Worm (Caenorhabditis elegans): ENCODE results near the gene F38H12.5.
A peak's percentile ranks its signal among the peaks of the same experiment; 100 is the strongest.

The F38H12.5 gene

DNA sequence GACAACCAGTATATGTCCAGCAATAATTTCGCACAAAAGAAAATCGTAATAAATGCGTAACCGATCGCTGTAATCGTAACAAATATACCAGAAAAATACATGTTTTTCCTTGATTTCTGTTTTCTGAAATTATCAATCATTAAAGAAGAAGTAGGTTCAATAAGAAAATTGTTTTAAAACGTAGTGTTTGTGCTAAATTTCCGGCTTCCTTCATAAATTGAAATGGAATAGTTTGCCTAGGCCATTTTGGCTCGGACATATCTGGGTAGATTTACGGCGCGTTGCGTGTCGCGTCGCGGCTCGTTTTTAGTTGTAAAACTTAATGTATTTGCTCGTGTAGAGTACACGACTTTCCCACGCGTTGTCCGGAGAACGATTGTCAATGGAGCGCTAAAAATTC is at the start of gene F38H12.5:
Gene F38H12.5, minus strand, starts transcription at position 101 of the 400 bp plus-strand sequence.
- TF ChIP-seq ztf-16 (tag; optimal IDR thresholded peaks at IDR 0.05) = no peak
- no peak for TF ChIP-seq elt-2 (tag; optimal IDR thresholded peaks at IDR 0.05)
- no peak for TF ChIP-seq che-1 (tag; optimal IDR thresholded peaks at IDR 0.05)
- no peak for TF ChIP-seq ceh-24 (tag; optimal IDR thresholded peaks at IDR 0.05)
- TF ChIP-seq sox-4 (tag; optimal IDR thresholded peaks at IDR 0.05) = no peak
- no peak for TF ChIP-seq syd-9 (tag; optimal IDR thresholded peaks at IDR 0.05)
- TF ChIP-seq ceh-48 (tag; optimal IDR thresholded peaks at IDR 0.05) = no peak
- no peak for TF ChIP-seq nhr-232 (tag; optimal IDR thresholded peaks at IDR 0.05)
- TF ChIP-seq pag-3 (tag; optimal IDR thresholded peaks at IDR 0.05; ENCODE audit: borderline replicate concordance) = no peak
- no peak for TF ChIP-seq sox-2 (GFP tag; IDR thresholded peaks at IDR 0.05)

- peak; percentile 19 for TF ChIP-seq dve-1 (tag; optimal IDR thresholded peaks at IDR 0.05)
- TF ChIP-seq ama-1 (optimal IDR thresholded peaks at IDR 0.05) = no peak
Observed at ce11 chrV:4131471-4131939, 48.7 kb upstream of the F38H12.5 start, which contains the start of gene nhr-57. Gene nhr-57 (plus strand): TSS chrV:4131889.

DNA sequence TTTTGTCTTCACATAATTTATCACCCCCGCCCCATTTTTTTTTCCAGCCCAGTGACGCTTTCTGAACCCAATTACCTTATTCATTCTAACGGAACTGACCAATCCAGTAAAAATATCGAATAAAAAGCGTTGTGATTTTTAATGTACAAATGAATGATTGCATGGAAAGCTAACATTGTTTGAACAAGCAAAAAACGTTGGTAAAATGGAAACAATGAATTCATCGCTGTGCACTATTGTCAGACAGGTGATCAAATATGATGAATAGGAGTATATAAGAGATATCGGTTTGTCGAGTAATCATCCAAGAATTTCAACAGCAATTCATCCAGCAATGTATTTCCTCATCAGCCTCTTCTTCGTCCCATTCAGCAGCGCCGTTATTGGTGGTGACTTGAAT is 46.8 kb upstream of the F38H12.5 start, which contains the start of gene phat-4:
Gene phat-4, plus strand, starts transcription at position 301 of the 400 bp plus-strand sequence.
- no peak for TF ChIP-seq pros-1 (tag; optimal IDR thresholded peaks at IDR 0.05)
- no peak for TF ChIP-seq lin-11 (tag; optimal IDR thresholded peaks at IDR 0.05)
- no peak for TF ChIP-seq pqm-1 (tag; optimal IDR thresholded peaks at IDR 0.05)
- no peak for TF ChIP-seq fkh-6 (tag; optimal IDR thresholded peaks at IDR 0.05)
- TF ChIP-seq Y22D7AL.16 (tag; optimal IDR thresholded peaks at IDR 0.05) = no peak
- no peak for TF ChIP-seq nhr-11 (tag; optimal IDR thresholded peaks at IDR 0.05)
- TF ChIP-seq ceh-19 (GFP tag; optimal IDR thresholded peaks at IDR 0.05) = no peak
- TF ChIP-seq dmd-4 (tag; optimal IDR thresholded peaks at IDR 0.05; ENCODE audit: borderline replicate concordance) = no peak
- TF ChIP-seq nfya-1 (tag; optimal IDR thresholded peaks at IDR 0.05) = no peak
- no peak for TF ChIP-seq madf-2 (tag; optimal IDR thresholded peaks at IDR 0.05)
- no peak for TF ChIP-seq fkh-10 (GFP tag; optimal IDR thresholded peaks at IDR 0.05)
- no peak for TF ChIP-seq npax-4 (tag; optimal IDR thresholded peaks at IDR 0.05)

- no peak for TF ChIP-seq lin-11 (tag; optimal IDR thresholded peaks at IDR 0.05)
- no peak for TF ChIP-seq pha-2 (tag; optimal IDR thresholded peaks at IDR 0.05)
- TF ChIP-seq K02D7.2 (tag; optimal IDR thresholded peaks at IDR 0.05) = no peak
- no peak for TF ChIP-seq sdc-2 (tag; optimal IDR thresholded peaks at IDR 0.05)
- no peak for TF ChIP-seq eyg-1 (tag; optimal IDR thresholded peaks at IDR 0.05)
- TF ChIP-seq unc-55 (GFP tag; optimal IDR thresholded peaks at IDR 0.05) = no peak
- no peak for TF ChIP-seq pros-1 (tag; optimal IDR thresholded peaks at IDR 0.05)
- no peak for TF ChIP-seq hlh-13 (GFP tag; optimal IDR thresholded peaks at IDR 0.05)
- TF ChIP-seq ceh-2 (tag; optimal IDR thresholded peaks at IDR 0.05) = no peak
- no peak for TF ChIP-seq ama-1 (optimal IDR thresholded peaks at IDR 0.05)
- TF ChIP-seq tbx-2 (tag; optimal IDR thresholded peaks at IDR 0.05) = no peak
- no peak for TF ChIP-seq C38D4.7 (GFP tag; optimal IDR thresholded peaks at IDR 0.05)
- TF ChIP-seq C08G9.2 (tag; optimal IDR thresholded peaks at IDR 0.05) = no peak
- TF ChIP-seq ceh-22 (tag; optimal IDR thresholded peaks at IDR 0.05) = no peak
- no peak for TF ChIP-seq ceh-6 (GFP tag; optimal IDR thresholded peaks at IDR 0.05)
- TF ChIP-seq T23F11.4 (GFP tag; optimal IDR thresholded peaks at IDR 0.05) = no peak
- TF ChIP-seq hlh-30 (tag; optimal IDR thresholded peaks at IDR 0.05; ENCODE audit: insufficient read depth) = no peak
- TF ChIP-seq ttx-3 (tag; optimal IDR thresholded peaks at IDR 0.05) = no peak
- no peak for TF ChIP-seq ceh-9 (tag; optimal IDR thresholded peaks at IDR 0.05)
- TF ChIP-seq hlh-15 (tag; optimal IDR thresholded peaks at IDR 0.05) = no peak
Observed at ce11 chrV:4127435-4127834, 44.6 kb upstream of the F38H12.5 start, which contains the start of gene T05B4.13. Gene T05B4.13 (minus strand): TSS chrV:4127535.

Data from whole organism, late embryonic.